Worm (Caenorhabditis elegans) whole organism, L4/young adult: ENCODE measurements around the gene rnp-1.

Source experiments
- W03F9.2 ChIP-seq: fragments of 150-350 bp; optimal IDR thresholded peaks from 2 replicates; lab custom pipeline; 2014; ENCODE audit warnings: missing biosample characterization, missing genetic modification characterization
- dao-5 ChIP-seq: sonication (generic microtip); optimal IDR thresholded peaks from 2 replicates; lab custom pipeline; 2016; ENCODE audit warnings: missing genotype, missing genetic modification characterization, moderate library complexity, missing compliant biosample characterization
- him-1 ChIP-seq: sonication (generic microtip); optimal IDR thresholded peaks from 2 replicates; lab custom pipeline; 2016; ENCODE audit warnings: missing genotype, missing genetic modification reagents, missing genetic modification characterization, missing compliant biosample characterization

- TF ChIP-seq W03F9.2 (tag; lab: Kevin White, UChicago) (no peak), dao-5 (tag; lab: Kevin White, UChicago) (no peak), him-1 (no peak)
Observed at ce11 chrV:12194275-12194674, 2.2 kb downstream of the rnp-1 start, which contains the start of gene ogdh-2.
